Worm (Caenorhabditis elegans) whole organism, mixed stage, embryonic: Measurements from ENCODE around the gene srh-282.

Experiments
- elt-3 ChIP-seq: fragments of 150-350 bp; optimal IDR thresholded peaks from 2 replicates; lab custom pipeline; 2014; ENCODE audit warnings: missing biosample characterization, missing genetic modification characterization
- flh-1 ChIP-seq: fragments of 200-800 bp; sonication (Bioruptor generic); optimal IDR thresholded peaks from 2 replicates; lab custom pipeline; 2018; ENCODE audit warnings: mild to moderate bottlenecking, missing genetic modification characterization, moderate library complexity, missing compliant biosample characterization
- nhr-237 ChIP-seq: fragments of 150-350 bp; optimal IDR thresholded peaks from 2 replicates; lab custom pipeline; 2014; ENCODE audit warnings: missing biosample characterization, missing genetic modification characterization
- nhr-28 ChIP-seq: fragments of 150-350 bp; optimal IDR thresholded peaks from 2 replicates; lab custom pipeline; 2014; ENCODE audit warnings: missing biosample characterization, missing genetic modification characterization

- TF ChIP-seq elt-3 (tag; lab: Kevin White, UChicago) (no peak), nhr-28 (no peak), nhr-237 (tag; lab: Kevin White, UChicago) (no peak), flh-1 (GFP tag; lab: Kevin White, UChicago) (no peak)
These were observed 17.2 kb upstream of the srh-282 start for ce11 chrIV:290387-290786.
